Fruit fly (Drosophila melanogaster): Measurements from ENCODE around the gene tty.

Gene tty

DNA sequence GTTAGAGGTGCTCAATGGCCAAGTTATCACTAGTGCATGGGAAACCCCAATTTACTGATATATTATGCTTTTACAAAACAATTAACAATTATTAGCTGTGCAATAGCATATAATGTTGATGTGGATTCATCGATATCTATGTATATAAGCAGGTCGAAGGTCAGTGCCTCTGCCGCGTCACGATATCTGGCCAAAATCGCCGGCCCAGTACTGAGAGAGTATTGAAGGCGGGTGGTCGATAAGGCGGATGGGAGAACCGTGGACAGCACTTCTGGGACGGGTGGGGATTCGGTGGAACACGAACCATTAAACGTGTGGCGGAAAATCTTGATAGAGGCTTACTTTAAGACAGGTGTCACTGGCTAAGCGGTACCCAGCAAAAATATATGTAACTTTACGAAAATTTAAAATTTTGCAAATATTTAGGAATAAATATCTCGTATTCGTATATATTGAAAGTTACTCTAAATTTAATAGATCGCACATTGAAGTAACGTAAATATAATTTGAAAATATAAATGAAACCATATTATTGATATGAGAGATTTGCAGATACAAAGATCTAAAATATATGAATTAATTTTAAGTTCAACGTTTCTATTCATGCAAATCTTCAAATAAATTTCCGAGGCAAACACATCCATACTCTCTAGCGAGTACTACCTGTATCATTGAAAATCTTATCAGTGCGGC, 17.0 kb downstream of the tty start (continued):
- TF ChIP-seq CG11247 (GFP tag; IDR thresholded peaks at IDR 0.05) (no peak), dimm (GFP tag; IDR thresholded peaks at IDR 0.05) (no peak), CG18011 (GFP tag; optimal IDR thresholded peaks at IDR 0.05) (no peak), lilli (GFP tag; optimal IDR thresholded peaks at IDR 0.05) (no peak), Optix (GFP tag; IDR thresholded peaks at IDR 0.05) (no peak), pb (GFP tag; optimal IDR thresholded peaks at IDR 0.05) (no peak), CG3995 (GFP tag; optimal IDR thresholded peaks at IDR 0.05) (peak; percentile 17), Chrac-16 (GFP tag; optimal IDR thresholded peaks at IDR 0.05) (no peak), CG7987 (GFP tag; optimal IDR thresholded peaks at IDR 0.05) (no peak), Hr3 (GFP tag; optimal IDR thresholded peaks at IDR 0.05) (no peak), Neu2 (GFP tag; optimal IDR thresholded peaks at IDR 0.05; ENCODE audit: borderline replicate concordance) (no peak), CHES-1-like (GFP tag; optimal IDR thresholded peaks at IDR 0.05) (no peak), trh (GFP tag; optimal IDR thresholded peaks at IDR 0.05) (no peak), CG9876 (GFP tag; optimal IDR thresholded peaks at IDR 0.05) (no peak), salm (tag; optimal IDR thresholded peaks at IDR 0.05) (no peak), CG2712 (tag; optimal IDR thresholded peaks at IDR 0.05) (peak; percentile 77), ssp (GFP tag; IDR thresholded peaks at IDR 0.05) (no peak), CG34376 (GFP tag; optimal IDR thresholded peaks at IDR 0.05) (peak; percentile 32), E2f2 (GFP tag; IDR thresholded peaks at IDR 0.05) (no peak), cad (GFP tag; optimal IDR thresholded peaks at IDR 0.05) (no peak), CG13624 (GFP tag; optimal IDR thresholded peaks at IDR 0.05) (no peak), CG17802 (tag; optimal IDR thresholded peaks at IDR 0.05) (no peak), CG6854 (GFP tag; optimal IDR thresholded peaks at IDR 0.05) (no peak), CG13775 (GFP tag; optimal IDR thresholded peaks at IDR 0.05) (peak; percentile 56), Dp (GFP tag; optimal IDR thresholded peaks at IDR 0.05) (no peak), kah (GFP tag; optimal IDR thresholded peaks at IDR 0.05) (peak; percentile 20), CG3407 (GFP tag; optimal IDR thresholded peaks at IDR 0.05) (no peak), ttk (GFP tag; IDR thresholded peaks at IDR 0.05) (peak; percentile 33; the same call in 1 of the 2 replicates), shn (GFP tag; optimal IDR thresholded peaks at IDR 0.05) (no peak), CG6689 (GFP tag; IDR thresholded peaks at IDR 0.05) (peak; percentile 46), ap (GFP tag; IDR thresholded peaks at IDR 0.05) (no peak), CG3163 (GFP tag; optimal IDR thresholded peaks at IDR 0.05) (no peak), CG34224 (GFP tag; IDR thresholded peaks at IDR 0.05; ENCODE audit: partially characterized antibody) (no peak), oc (tag; optimal IDR thresholded peaks at IDR 0.05) (no peak), CG7786 (GFP tag; optimal IDR thresholded peaks at IDR 0.05) (no peak), CG10274 (GFP tag; optimal IDR thresholded peaks at IDR 0.05) (peak; percentile 5), CG4424 (GFP tag; optimal IDR thresholded peaks at IDR 0.05) (peak; percentile 51), pum (GFP tag; optimal IDR thresholded peaks at IDR 0.05) (peak; percentile 13), ash1 (GFP tag; optimal IDR thresholded peaks at IDR 0.05) (no peak), Aef1 (GFP tag; IDR thresholded peaks at IDR 0.05) (0 out of 3 replicates have a peak, but pooled peaks have one; percentile 27), dan (GFP tag; IDR thresholded peaks at IDR 0.05) (no peak), usp (GFP tag; optimal IDR thresholded peaks at IDR 0.05) (no peak), CG4404 (GFP tag; IDR thresholded peaks at IDR 0.05) (no peak), Ptx1 (GFP tag; IDR thresholded peaks at IDR 0.05) (no peak; the same call in none of the 2 replicates), vnd (GFP tag; IDR thresholded peaks at IDR 0.05; ENCODE audit: partially characterized antibody) (no peak), Dip3 (GFP tag; optimal IDR thresholded peaks at IDR 0.05) (peak; percentile 24), trem (tag; optimal IDR thresholded peaks at IDR 0.05) (peak; percentile 13), CG17912 (GFP tag; optimal IDR thresholded peaks at IDR 0.05) (no peak), CrebB (tag; optimal IDR thresholded peaks at IDR 0.05) (no peak), gsb-n (tag; optimal IDR thresholded peaks at IDR 0.05) (no peak), Blimp-1 (GFP tag; optimal IDR thresholded peaks at IDR 0.05) (no peak)
